Fruit fly (Drosophila melanogaster): ENCODE results near the gene CG13625.

The CG13625 gene

dm6 chr3R:24562323-24563025 is 22.5 kb downstream of the CG13625 start:
- TF ChIP-seq CG2129 (GFP tag; IDR thresholded peaks at IDR 0.05; ENCODE audit: partially characterized antibody): no peak

DNA sequence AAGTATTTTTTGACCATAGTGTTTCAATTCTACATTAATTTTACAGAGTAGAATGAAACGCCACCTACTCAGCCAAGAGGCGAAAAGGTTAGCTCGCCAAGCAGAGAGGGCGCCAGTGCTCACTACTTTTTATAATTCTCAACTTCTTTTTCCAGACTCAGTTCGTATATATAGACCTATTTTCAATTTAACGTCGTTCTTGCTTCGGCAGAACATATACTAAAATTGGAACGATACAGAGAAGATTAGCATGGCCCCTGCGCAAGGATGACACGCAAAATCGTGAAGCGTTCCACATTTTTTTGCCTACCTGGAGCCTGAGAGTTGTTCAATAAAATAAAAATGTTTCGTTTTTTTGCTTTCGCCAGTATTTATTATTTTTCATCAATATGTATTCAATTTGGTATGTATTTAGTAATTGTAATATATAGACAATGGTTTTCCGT is 27.9 kb downstream of the CG13625 start:
- no peak; the same call in 2 of the 3 replicates for TF ChIP-seq zen2 (GFP tag; IDR thresholded peaks at IDR 0.05; ENCODE audit: partially characterized antibody)
- no peak for TF ChIP-seq CG6765 (GFP tag; optimal IDR thresholded peaks at IDR 0.05)
- TF ChIP-seq ssp (GFP tag; IDR thresholded peaks at IDR 0.05): peak; percentile 65
- TF ChIP-seq gcm2 (GFP tag; optimal IDR thresholded peaks at IDR 0.05): peak; percentile 61
- peak; percentile 13 for TF ChIP-seq Myb (GFP tag; optimal IDR thresholded peaks at IDR 0.05)
- TF ChIP-seq CG10209 (GFP tag; optimal IDR thresholded peaks at IDR 0.05): peak; percentile 55
- peak; percentile 5 for TF ChIP-seq CG1647 (GFP tag; optimal IDR thresholded peaks at IDR 0.05)
- TF ChIP-seq CG5245 (GFP tag; optimal IDR thresholded peaks at IDR 0.05): peak; percentile 87
- TF ChIP-seq bbx (GFP tag; IDR thresholded peaks at IDR 0.05; ENCODE audit: partially characterized antibody): peak; percentile 96
- TF ChIP-seq dan (GFP tag; IDR thresholded peaks at IDR 0.05): no peak
- peak; percentile 85 for TF ChIP-seq Dbx (GFP tag; IDR thresholded peaks at IDR 0.05)
- no peak for TF ChIP-seq C15 (GFP tag; IDR thresholded peaks at IDR 0.05)
- TF ChIP-seq CG18619 (GFP tag; optimal IDR thresholded peaks at IDR 0.05): peak; percentile 52
- peak; percentile 79 for TF ChIP-seq lilli (GFP tag; optimal IDR thresholded peaks at IDR 0.05)
- peak; percentile 15; the same call in 1 of the 2 replicates for TF ChIP-seq CG14014 (GFP tag; IDR thresholded peaks at IDR 0.05)
- TF ChIP-seq ftz-f1 (GFP tag; optimal IDR thresholded peaks at IDR 0.05): peak; percentile 61
- peak; percentile 74 for TF ChIP-seq Ptx1 (GFP tag; IDR thresholded peaks at IDR 0.05)
- TF ChIP-seq Rfx (GFP tag; IDR thresholded peaks at IDR 0.05): peak; percentile 90; the same call in 1 of the 2 replicates
- TF ChIP-seq CTCF (GFP tag; optimal IDR thresholded peaks at IDR 0.05): peak; percentile 99
- TF ChIP-seq repo (GFP tag; optimal IDR thresholded peaks at IDR 0.05): peak; percentile 66
- peak; percentile 42 for TF ChIP-seq Antp (GFP tag; optimal IDR thresholded peaks at IDR 0.05)
- peak; percentile 78 for TF ChIP-seq az2 (GFP tag; optimal IDR thresholded peaks at IDR 0.05)
- peak; percentile 9 for TF ChIP-seq tio (GFP tag; optimal IDR thresholded peaks at IDR 0.05)
- peak; percentile 50 for TF ChIP-seq CG2678 (tag; optimal IDR thresholded peaks at IDR 0.05)
- no peak for TF ChIP-seq al (GFP tag; IDR thresholded peaks at IDR 0.05)
- TF ChIP-seq Sox100B (GFP tag; optimal IDR thresholded peaks at IDR 0.05): no peak
- no peak for TF ChIP-seq ken (GFP tag; IDR thresholded peaks at IDR 0.05)
- TF ChIP-seq amos (GFP tag; IDR thresholded peaks at IDR 0.05; ENCODE audit: partially characterized antibody): peak; percentile 80; the same call in 1 of the 2 replicates
- TF ChIP-seq BtbVII (GFP tag; optimal IDR thresholded peaks at IDR 0.05): no peak
- peak; percentile 74 for TF ChIP-seq NfI (GFP tag; optimal IDR thresholded peaks at IDR 0.05)
- TF ChIP-seq pnt (GFP tag; optimal IDR thresholded peaks at IDR 0.05): peak; percentile 26
- TF ChIP-seq HmgZ (tag; optimal IDR thresholded peaks at IDR 0.05): peak; percentile 81
- peak; percentile 5 for TF ChIP-seq CG14710 (tag; optimal IDR thresholded peaks at IDR 0.05)
- TF ChIP-seq HmgD (GFP tag; optimal IDR thresholded peaks at IDR 0.05): peak; percentile 26
- peak; percentile 36 for TF ChIP-seq trh (GFP tag; optimal IDR thresholded peaks at IDR 0.05)
- TF ChIP-seq CG31388 (GFP tag; optimal IDR thresholded peaks at IDR 0.05): peak; percentile 32
- TF ChIP-seq dmrt11E (tag; optimal IDR thresholded peaks at IDR 0.05): peak; percentile 41
- 0 out of 3 replicates have a peak, but pooled peaks have one; percentile 69 for TF ChIP-seq knrl (GFP tag; IDR thresholded peaks at IDR 0.05; ENCODE audit: partially characterized antibody)
- TF ChIP-seq Asciz (GFP tag; optimal IDR thresholded peaks at IDR 0.05): peak; percentile 58
- TF ChIP-seq CG32532 (GFP tag; IDR thresholded peaks at IDR 0.05): peak; percentile 89
- TF ChIP-seq Usf (GFP tag; optimal IDR thresholded peaks at IDR 0.05): peak; percentile 4
- peak; percentile 44; the same call in 1 of the 2 replicates for TF ChIP-seq CG4360 (GFP tag; IDR thresholded peaks at IDR 0.05)
- TF ChIP-seq CG3281 (GFP tag; optimal IDR thresholded peaks at IDR 0.05): no peak
- TF ChIP-seq CHES-1-like (GFP tag; optimal IDR thresholded peaks at IDR 0.05): peak; percentile 72
- peak; percentile 18 for TF ChIP-seq her (GFP tag; optimal IDR thresholded peaks at IDR 0.05)
- peak; percentile 68 for TF ChIP-seq CG2712 (tag; optimal IDR thresholded peaks at IDR 0.05)
- peak; percentile 48; the same call in 1 of the 2 replicates for TF ChIP-seq CG5953 (GFP tag; IDR thresholded peaks at IDR 0.05)

All from whole organism, embryonic.